Worm (Caenorhabditis elegans) whole organism, L2 larva: ENCODE results near the gene plc-4.

Experiments
- C34F6.9 ChIP-seq: fragments of 150-350 bp; optimal IDR thresholded peaks from 2 replicates; lab custom pipeline; 2014; ENCODE audit warnings: missing biosample characterization, missing genetic modification characterization
- F13H6.1 ChIP-seq: sonication (generic microtip); optimal IDR thresholded peaks from 2 replicates; lab custom pipeline; 2016; ENCODE audit warnings: missing genetic modification characterization, missing compliant biosample characterization
- R02D3.7 ChIP-seq: fragments of 150-350 bp; optimal IDR thresholded peaks from 2 replicates; lab custom pipeline; 2014; ENCODE audit warnings: missing biosample characterization, missing genetic modification characterization
- Y55F3AM.14 ChIP-seq: fragments of 200-800 bp; sonication (Bioruptor generic); optimal IDR thresholded peaks from 2 replicates; lab custom pipeline; 2018; ENCODE audit warnings: mild to moderate bottlenecking, missing genetic modification characterization, missing compliant biosample characterization
- ZK546.5 ChIP-seq: sonication (generic microtip); optimal IDR thresholded peaks from 2 replicates; lab custom pipeline; 2017; ENCODE audit warnings: missing biosample characterization, missing genetic modification characterization
- alr-1 ChIP-seq: fragments of 150-350 bp; optimal IDR thresholded peaks from 2 replicates; lab custom pipeline; 2014; ENCODE audit warnings: missing biosample characterization, missing genetic modification characterization
- aly-2 ChIP-seq: fragments of 150-350 bp; optimal IDR thresholded peaks from 2 replicates; lab custom pipeline; 2014; ENCODE audit warnings: missing biosample characterization, missing genetic modification characterization
- blmp-1 ChIP-seq: sonication (generic microtip); optimal IDR thresholded peaks from 2 replicates; lab custom pipeline; 2017; ENCODE audit warnings: missing genetic modification characterization, mild to moderate bottlenecking, missing compliant biosample characterization, antibody characterized with exemption, moderate library complexity; ENCODE audit not compliant: insufficient read depth
- ceh-82 ChIP-seq: fragments of 150-350 bp; optimal IDR thresholded peaks from 2 replicates; lab custom pipeline; 2014; ENCODE audit warnings: missing biosample characterization, missing genetic modification characterization
- crh-2 ChIP-seq: sonication (generic microtip); optimal IDR thresholded peaks from 2 replicates; lab custom pipeline; 2017; ENCODE audit warnings: missing biosample characterization, missing genetic modification characterization
- dmd-4 ChIP-seq: sonication (generic microtip); optimal IDR thresholded peaks from 2 replicates; lab custom pipeline; 2017; ENCODE audit warnings: missing biosample characterization, missing genetic modification characterization
- egl-27 ChIP-seq: sonication (generic microtip); optimal IDR thresholded peaks from 3 replicates; lab custom pipeline; 2017; ENCODE audit warnings: missing biosample characterization, missing genetic modification reagents, missing genetic modification characterization
- elt-1 ChIP-seq: fragments of 150-350 bp; optimal IDR thresholded peaks from 2 replicates; lab custom pipeline; 2014; ENCODE audit warnings: missing biosample characterization, missing genetic modification characterization
- elt-3 ChIP-seq: sonication (generic microtip); optimal IDR thresholded peaks from 2 replicates; lab custom pipeline; 2017; ENCODE audit warnings: missing biosample characterization, missing genetic modification characterization
- gmeb-1 ChIP-seq: fragments of 150-350 bp; optimal IDR thresholded peaks from 2 replicates; lab custom pipeline; 2014; ENCODE audit warnings: missing biosample characterization, missing genetic modification characterization
- lin-11 ChIP-seq: fragments of 150-350 bp; sonication (generic microtip); optimal IDR thresholded peaks from 2 replicates; lab custom pipeline; 2014; ENCODE audit warnings: missing biosample characterization, missing genetic modification characterization, inconsistent platforms, mixed read lengths
- lin-13 ChIP-seq: fragments of 150-350 bp; optimal IDR thresholded peaks from 2 replicates; lab custom pipeline; 2014; ENCODE audit warnings: missing biosample characterization, missing genetic modification reagents, missing genetic modification characterization
- lin-39 ChIP-seq: fragments of 150-350 bp; optimal IDR thresholded peaks from 2 replicates; lab custom pipeline; 2014; ENCODE audit warnings: missing biosample characterization, missing genetic modification reagents, missing genetic modification characterization
- lsy-2 ChIP-seq, 2 experiments: fragments of 150-350 bp in 1 of 2; sonication (generic microtip) in 1 of 2; optimal IDR thresholded peaks; 2 replicates each; lab custom pipeline; 2014 to 2017; ENCODE audit warnings: missing biosample characterization in 2 of 2, missing genetic modification characterization in 2 of 2
- mab-5 ChIP-seq: fragments of 150-350 bp; optimal IDR thresholded peaks from 2 replicates; lab custom pipeline; 2014; ENCODE audit warnings: missing biosample characterization, missing genetic modification characterization
- mbf-1 ChIP-seq: sonication (generic microtip); optimal IDR thresholded peaks from 2 replicates; lab custom pipeline; 2017; ENCODE audit warnings: missing biosample characterization, missing genetic modification characterization
- nhr-10 ChIP-seq: sonication (generic microtip); optimal IDR thresholded peaks from 2 replicates; lab custom pipeline; 2017; ENCODE audit warnings: missing biosample characterization, missing genetic modification characterization
- nhr-11 ChIP-seq: fragments of 150-350 bp; optimal IDR thresholded peaks from 2 replicates; lab custom pipeline; 2014; ENCODE audit warnings: missing biosample characterization, missing genetic modification characterization
- nhr-12 ChIP-seq: fragments of 150-350 bp; optimal IDR thresholded peaks from 2 replicates; lab custom pipeline; 2014; ENCODE audit warnings: missing biosample characterization, missing genetic modification characterization
- nhr-129 ChIP-seq: fragments of 150-350 bp; optimal IDR thresholded peaks from 2 replicates; lab custom pipeline; 2014; ENCODE audit warnings: missing biosample characterization, missing genetic modification characterization
- nhr-21 ChIP-seq: fragments of 150-350 bp; optimal IDR thresholded peaks from 2 replicates; lab custom pipeline; 2014; ENCODE audit warnings: missing biosample characterization, missing genetic modification characterization
- nhr-25 ChIP-seq: fragments of 150-350 bp; sonication (generic microtip); optimal IDR thresholded peaks from 3 replicates; lab custom pipeline; 2014; ENCODE audit warnings: missing biosample characterization, missing genetic modification characterization
- nhr-77 ChIP-seq: fragments of 150-350 bp; optimal IDR thresholded peaks from 2 replicates; lab custom pipeline; 2014; ENCODE audit warnings: missing biosample characterization, missing genetic modification characterization
- peb-1 ChIP-seq: fragments of 150-350 bp; optimal IDR thresholded peaks from 2 replicates; lab custom pipeline; 2014; ENCODE audit warnings: missing biosample characterization, missing genetic modification characterization
- sem-4 ChIP-seq: fragments of 150-350 bp; optimal IDR thresholded peaks from 2 replicates; lab custom pipeline; 2014; ENCODE audit warnings: missing biosample characterization, missing genetic modification reagents, missing genetic modification characterization
- skn-1 ChIP-seq: sonication (generic microtip); optimal IDR thresholded peaks from 2 replicates; lab custom pipeline; 2017; ENCODE audit warnings: missing biosample characterization, missing genetic modification characterization
- sma-3 ChIP-seq: sonication (generic microtip); optimal IDR thresholded peaks from 2 replicates; lab custom pipeline; 2016; ENCODE audit warnings: missing genetic modification reagents, missing genetic modification characterization, missing compliant biosample characterization
- sma-9 ChIP-seq, 2 experiments: fragments of 150-350 bp in 1 of 2; sonication (generic microtip) in 1 of 2; optimal IDR thresholded peaks; 2 replicates each; lab custom pipeline; 2014 to 2016; ENCODE audit warnings: missing genetic modification characterization in 2 of 2, mild to moderate bottlenecking in 1 of 2, missing biosample characterization in 1 of 2, missing compliant biosample characterization in 1 of 2, missing genetic modification reagents in 1 of 2, moderate library complexity in 1 of 2
- snpc-4 ChIP-seq: fragments of 150-350 bp; optimal IDR thresholded peaks from 2 replicates; lab custom pipeline; 2014; ENCODE audit warnings: missing biosample characterization, missing genetic modification characterization
- unc-55 ChIP-seq: fragments of 150-350 bp; sonication (generic microtip); optimal IDR thresholded peaks from 3 replicates; lab custom pipeline; 2014; ENCODE audit warnings: missing biosample characterization, missing genetic modification reagents, missing genetic modification characterization
- unc-62 ChIP-seq: fragments of 150-350 bp; optimal IDR thresholded peaks from 2 replicates; lab custom pipeline; 2014; ENCODE audit warnings: missing biosample characterization, missing genetic modification reagents, missing genetic modification characterization
- zag-1 ChIP-seq: fragments of 150-350 bp; optimal IDR thresholded peaks from 2 replicates; lab custom pipeline; 2014; ENCODE audit warnings: missing biosample characterization, missing genetic modification characterization
- ztf-1 ChIP-seq: fragments of 200-800 bp; sonication (Bioruptor generic); conservative IDR thresholded peaks from 2 replicates; pipeline ENCODE4 v1.3.6; 2022; ENCODE audit warnings: missing genetic modification characterization, missing compliant biosample characterization
- ztf-11 ChIP-seq: sonication (generic microtip); optimal IDR thresholded peaks from 2 replicates; lab custom pipeline; 2017; ENCODE audit warnings: missing biosample characterization, missing genetic modification characterization

The plc-4 gene

ce11 chrIV:7512617-7513233 lies at the start of gene plc-4, which contains the start of gene R05G6.4:
Gene plc-4, minus strand, starts transcription at chrIV:7512667.
Gene R05G6.4, plus strand, starts transcription at chrIV:7513233.
- no peak for TF ChIP-seq ztf-11
- TF ChIP-seq blmp-1 (tag; lab: Kevin White, UChicago): no peak
- peak; percentile 39 for TF ChIP-seq crh-2 (tag; lab: Kevin White, UChicago)
- no peak for TF ChIP-seq aly-2
- peak; percentile 65 for TF ChIP-seq nhr-129 (tag; lab: Kevin White, UChicago)
- peak; percentile 40 for TF ChIP-seq gmeb-1 (tag; lab: Kevin White, UChicago)
- TF ChIP-seq unc-55 (GFP tag; lab: Kevin White, UChicago): peak; percentile 49
- TF ChIP-seq snpc-4: no peak
- no peak for TF ChIP-seq Y55F3AM.14
- TF ChIP-seq nhr-25 (tag; lab: Kevin White, UChicago): peak; percentile 18
- TF ChIP-seq F13H6.1: peak; percentile 11
- peak in 1 of 2 experiments; percentile 55 for TF ChIP-seq lsy-2 (tag; optimal IDR thresholded peaks at IDR 0.05; lab: Kevin White, UChicago)
- TF ChIP-seq dmd-4: no peak
- TF ChIP-seq lin-39 (tag; lab: Kevin White, UChicago): no peak
- peak; percentile 61 for TF ChIP-seq C34F6.9 (tag; lab: Kevin White, UChicago)
- TF ChIP-seq R02D3.7: peak; percentile 81
- no peak for TF ChIP-seq zag-1
- no peak for TF ChIP-seq ZK546.5 (tag; lab: Kevin White, UChicago)
- no peak for TF ChIP-seq nhr-11 (tag; lab: Kevin White, UChicago)
- no peak for TF ChIP-seq mab-5 (tag; lab: Kevin White, UChicago)

DNA sequence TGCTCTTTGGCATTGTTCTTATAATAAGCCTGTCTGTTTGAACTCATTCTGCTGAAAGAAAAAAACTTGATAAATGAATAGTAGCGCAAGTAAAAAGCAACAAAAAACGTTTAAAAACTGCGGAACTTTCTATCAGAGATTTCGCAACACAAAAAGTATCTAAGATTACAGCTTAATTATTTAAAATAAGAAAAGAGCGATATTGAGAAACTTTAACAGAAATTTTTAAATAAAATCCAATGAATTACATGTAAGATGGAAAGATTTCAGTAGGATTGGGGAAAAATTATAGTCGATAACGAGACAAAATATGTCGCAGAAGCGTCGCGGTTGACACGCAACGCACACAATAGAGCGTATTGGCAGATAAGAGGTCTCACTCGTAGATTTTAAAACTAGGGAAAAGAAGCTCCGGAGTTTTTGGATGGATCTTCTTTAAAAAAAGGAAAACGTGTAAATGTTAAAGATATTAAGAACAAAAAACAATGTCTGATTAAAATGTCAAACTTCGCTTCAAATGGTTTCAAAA lies 49.2 kb upstream of the plc-4 start, which contains the start of gene ima-3:
ima-3 (minus strand) TSS at position 51 of the 529 bp plus-strand sequence.
- TF ChIP-seq lin-11 (no peak), unc-55 (GFP tag; lab: Kevin White, UChicago) (peak; percentile 78), lsy-2 (tag; optimal IDR thresholded peaks at IDR 0.05; lab: Kevin White, UChicago) (peak in 1 of 2 experiments; percentile 66), zag-1 (peak; percentile 22), ztf-1 (GFP tag; lab: Robert Waterston, UW) (no peak), R02D3.7 (no peak), unc-62 (GFP tag; lab: Kevin White, UChicago) (no peak), nhr-21 (tag; lab: Kevin White, UChicago) (no peak), F13H6.1 (no peak), skn-1 (tag; lab: Kevin White, UChicago) (no peak), ceh-82 (no peak), sma-3 (GFP tag; lab: Kevin White, UChicago) (no peak), sem-4 (tag; lab: Kevin White, UChicago) (peak; percentile 60), lin-13 (GFP tag; lab: Kevin White, UChicago) (peak; percentile 53), nhr-11 (tag; lab: Kevin White, UChicago) (no peak), crh-2 (tag; lab: Kevin White, UChicago) (peak; percentile 52), nhr-129 (tag; lab: Kevin White, UChicago) (peak; percentile 71), elt-1 (no peak), ZK546.5 (tag; lab: Kevin White, UChicago) (no peak), nhr-12 (no peak), mab-5 (tag; lab: Kevin White, UChicago) (no peak), alr-1 (tag; lab: Kevin White, UChicago) (no peak), gmeb-1 (tag; lab: Kevin White, UChicago) (peak; percentile 33), elt-3 (tag; lab: Kevin White, UChicago) (no peak), snpc-4 (no peak), sma-9 (GFP tag; optimal IDR thresholded peaks at IDR 0.05; lab: Kevin White, UChicago) (no peak), sma-9 (tag; optimal IDR thresholded peaks at IDR 0.05; lab: Kevin White, UChicago) (no peak), mbf-1 (tag; lab: Kevin White, UChicago) (no peak), ztf-11 (no peak), blmp-1 (tag; lab: Kevin White, UChicago) (no peak), aly-2 (no peak), peb-1 (tag; lab: Kevin White, UChicago) (no peak), egl-27 (tag; lab: Kevin White, UChicago) (no peak), nhr-77 (tag; lab: Kevin White, UChicago) (no peak), nhr-10 (tag; lab: Kevin White, UChicago) (no peak), C34F6.9 (tag; lab: Kevin White, UChicago) (peak; percentile 67), nhr-25 (tag; lab: Kevin White, UChicago) (no peak)
